Worm (Caenorhabditis elegans): ENCODE measurements around the gene sqt-2.

The sqt-2 gene

ce11 chrII:8212-8611 is 14.9 kb upstream of the sqt-2 start:
- TF ChIP-seq nhr-28 (tag; optimal IDR thresholded peaks at IDR 0.05) (no peak), pha-4 (tag; optimal IDR thresholded peaks at IDR 0.05) (no peak), mep-1 (tag; optimal IDR thresholded peaks at IDR 0.05) (no peak), blmp-1 (tag; optimal IDR thresholded peaks at IDR 0.05) (no peak), mls-2 (tag; optimal IDR thresholded peaks at IDR 0.05) (no peak), nhr-237 (tag; optimal IDR thresholded peaks at IDR 0.05) (no peak), snpc-4 (tag; optimal IDR thresholded peaks at IDR 0.05) (no peak), ces-1 (GFP tag; optimal IDR thresholded peaks at IDR 0.05) (no peak), ham-2 (GFP tag; optimal IDR thresholded peaks at IDR 0.05) (no peak), flh-1 (GFP tag; optimal IDR thresholded peaks at IDR 0.05) (no peak), unc-39 (tag; optimal IDR thresholded peaks at IDR 0.05) (no peak), unc-120 (tag; optimal IDR thresholded peaks at IDR 0.05; ENCODE audit: poor library complexity, severe bottlenecking) (no peak), drap-1 (GFP tag; optimal IDR thresholded peaks at IDR 0.05) (no peak), elt-3 (tag; optimal IDR thresholded peaks at IDR 0.05) (no peak), tbx-8 (GFP tag; optimal IDR thresholded peaks at IDR 0.05) (no peak), M03D4.4 (tag; optimal IDR thresholded peaks at IDR 0.05) (no peak), elt-1 (tag; optimal IDR thresholded peaks at IDR 0.05; ENCODE audit: borderline replicate concordance, insufficient read depth) (no peak), ztf-11 (tag; optimal IDR thresholded peaks at IDR 0.05) (no peak), nhr-2 (tag; optimal IDR thresholded peaks at IDR 0.05) (no peak), lin-32 (GFP tag; optimal IDR thresholded peaks at IDR 0.05) (no peak)

- TF ChIP-seq ces-1 (GFP tag; optimal IDR thresholded peaks at IDR 0.05) = no peak
- no peak for TF ChIP-seq lin-32 (GFP tag; optimal IDR thresholded peaks at IDR 0.05)
- TF ChIP-seq unc-62 (GFP tag; optimal IDR thresholded peaks at IDR 0.05) = no peak
- no peak for TF ChIP-seq mep-1 (tag; optimal IDR thresholded peaks at IDR 0.05)
- TF ChIP-seq ceh-43 (GFP tag; optimal IDR thresholded peaks at IDR 0.05) = no peak
- TF ChIP-seq ztf-11 (tag; optimal IDR thresholded peaks at IDR 0.05) = no peak
Measured at ce11 chrII:11783-12182, 11.3 kb upstream of the sqt-2 start, which contains the start of gene best-4. Gene best-4 (minus strand): TSS chrII:11883.

- TF ChIP-seq mab-5 (tag; optimal IDR thresholded peaks at IDR 0.05) = no peak
- no peak for TF ChIP-seq pha-4 (tag; optimal IDR thresholded peaks at IDR 0.05)
- no peak for TF ChIP-seq unc-62 (GFP tag; optimal IDR thresholded peaks at IDR 0.05)
- TF ChIP-seq blmp-1 (tag; optimal IDR thresholded peaks at IDR 0.05) = no peak
- no peak for TF ChIP-seq drap-1 (GFP tag; optimal IDR thresholded peaks at IDR 0.05)
- TF ChIP-seq lin-13 (tag; optimal IDR thresholded peaks at IDR 0.05) = no peak
- no peak for TF ChIP-seq unc-39 (tag; optimal IDR thresholded peaks at IDR 0.05)
- no peak for TF ChIP-seq elt-1 (tag; optimal IDR thresholded peaks at IDR 0.05; ENCODE audit: borderline replicate concordance, insufficient read depth)
- TF ChIP-seq sptf-1 (tag; optimal IDR thresholded peaks at IDR 0.05) = no peak
- TF ChIP-seq flh-1 (GFP tag; optimal IDR thresholded peaks at IDR 0.05) = no peak
- no peak for TF ChIP-seq bed-3 (GFP tag; optimal IDR thresholded peaks at IDR 0.05)
- no peak for TF ChIP-seq ceh-43 (GFP tag; optimal IDR thresholded peaks at IDR 0.05)
- TF ChIP-seq ceh-39 (tag; optimal IDR thresholded peaks at IDR 0.05) = no peak
- no peak for TF ChIP-seq unc-120 (tag; optimal IDR thresholded peaks at IDR 0.05; ENCODE audit: poor library complexity, severe bottlenecking)
- no peak for TF ChIP-seq mep-1 (tag; optimal IDR thresholded peaks at IDR 0.05)
- no peak for TF ChIP-seq ceh-83 (GFP tag; optimal IDR thresholded peaks at IDR 0.05)
- no peak for TF ChIP-seq hlh-1 (tag; optimal IDR thresholded peaks at IDR 0.05)
- no peak for TF ChIP-seq ztf-11 (tag; optimal IDR thresholded peaks at IDR 0.05)
- TF ChIP-seq sem-2 (GFP tag; optimal IDR thresholded peaks at IDR 0.05) = no peak
Measured at ce11 chrII:12685-13084, 10.4 kb upstream of the sqt-2 start, which contains the start of gene best-3. Gene best-3 (plus strand): TSS chrII:12985.

ce11 chrII:18787-19186 is 4.3 kb upstream of the sqt-2 start:
- TF ChIP-seq pha-4 (tag; optimal IDR thresholded peaks at IDR 0.05) = peak; percentile 45
- TF ChIP-seq bed-3 (GFP tag; optimal IDR thresholded peaks at IDR 0.05) = no peak
- TF ChIP-seq drap-1 (GFP tag; optimal IDR thresholded peaks at IDR 0.05) = peak; percentile 63
- TF ChIP-seq mep-1 (tag; optimal IDR thresholded peaks at IDR 0.05) = peak; percentile 60
- TF ChIP-seq mls-2 (tag; optimal IDR thresholded peaks at IDR 0.05) = peak; percentile 44
- peak; percentile 69 for TF ChIP-seq unc-120 (tag; optimal IDR thresholded peaks at IDR 0.05; ENCODE audit: poor library complexity, severe bottlenecking)
- peak; percentile 10 for TF ChIP-seq nhr-237 (tag; optimal IDR thresholded peaks at IDR 0.05)
- TF ChIP-seq elt-1 (tag; optimal IDR thresholded peaks at IDR 0.05; ENCODE audit: borderline replicate concordance, insufficient read depth) = no peak
- no peak for TF ChIP-seq snpc-4 (tag; optimal IDR thresholded peaks at IDR 0.05)
- TF ChIP-seq M03D4.4 (tag; optimal IDR thresholded peaks at IDR 0.05) = peak; percentile 59
- TF ChIP-seq sptf-1 (tag; optimal IDR thresholded peaks at IDR 0.05) = peak; percentile 66
- TF ChIP-seq ztf-11 (tag; optimal IDR thresholded peaks at IDR 0.05) = peak; percentile 52

ce11 chrII:19238-19637 is 3.9 kb upstream of the sqt-2 start, which contains the start of gene gmeb-1:
Gene gmeb-1 (plus strand): TSS chrII:19538.
- TF ChIP-seq hlh-1 (tag; optimal IDR thresholded peaks at IDR 0.05) (no peak), ceh-43 (GFP tag; optimal IDR thresholded peaks at IDR 0.05) (no peak), elt-1 (tag; optimal IDR thresholded peaks at IDR 0.05; ENCODE audit: borderline replicate concordance, insufficient read depth) (no peak), unc-120 (tag; optimal IDR thresholded peaks at IDR 0.05; ENCODE audit: poor library complexity, severe bottlenecking) (no peak), nhr-28 (tag; optimal IDR thresholded peaks at IDR 0.05) (no peak), ham-2 (GFP tag; optimal IDR thresholded peaks at IDR 0.05) (no peak), mab-5 (tag; optimal IDR thresholded peaks at IDR 0.05) (no peak)

All from whole organism, mixed stage, embryonic.